Fruit fly (Drosophila melanogaster) whole organism, embryonic: ENCODE data around the gene Nckx30C.

ENCODE experiments used
- Aef1 ChIP-seq: fragments of 200-800 bp; sonication (Bioruptor generic); IDR thresholded peaks from 3 replicates; pipeline ENCODE4 v1.3.6; 2022; ENCODE audit warnings: missing biosample characterization, missing genetic modification characterization
- Bteb2 ChIP-seq: fragments of 200-800 bp; sonication (Bioruptor generic); optimal IDR thresholded peaks from 2 replicates; lab custom pipeline; 2016; ENCODE audit warnings: missing biosample characterization, missing genetic modification characterization
- CG10543 ChIP-seq: fragments of 200-800 bp; sonication (Bioruptor generic); optimal IDR thresholded peaks from 3 replicates; lab custom pipeline; 2017; ENCODE audit warnings: missing biosample characterization, mild to moderate bottlenecking, missing genetic modification characterization, moderate library complexity
- CG10654 ChIP-seq: fragments of 200-800 bp; sonication (Bioruptor generic); optimal IDR thresholded peaks from 2 replicates; lab custom pipeline; 2016; ENCODE audit warnings: missing biosample characterization, missing genetic modification characterization
- CG11696 ChIP-seq: fragments of 200-800 bp; sonication (Bioruptor generic); IDR thresholded peaks from 2 replicates; pipeline ENCODE4 v1.3.6; 2022; ENCODE audit warnings: missing biosample characterization, missing genetic modification characterization
- CG13287 ChIP-seq: fragments of 200-800 bp; sonication (Bioruptor generic); IDR thresholded peaks from 2 replicates; pipeline ENCODE4 v1.3.6; 2022; ENCODE audit warnings: missing biosample characterization, missing genetic modification characterization; ENCODE audit not compliant: partially characterized antibody
- CG13296 ChIP-seq: fragments of 200-800 bp; sonication (Bioruptor generic); optimal IDR thresholded peaks from 3 replicates; lab custom pipeline; 2018; ENCODE audit warnings: missing biosample characterization, mild to moderate bottlenecking, missing genetic modification characterization
- CG13894 ChIP-seq: fragments of 200-800 bp; sonication (Bioruptor generic); optimal IDR thresholded peaks from 3 replicates; lab custom pipeline; 2018; ENCODE audit warnings: missing biosample characterization, mild to moderate bottlenecking, missing genetic modification characterization, moderate library complexity
- CG17328 ChIP-seq: fragments of 200-800 bp; sonication (Bioruptor generic); IDR thresholded peaks from 2 replicates; pipeline ENCODE4 v1.3.6; 2022; ENCODE audit warnings: missing biosample characterization, missing genetic modification characterization
- CG2129 ChIP-seq: fragments of 200-800 bp; sonication (Bioruptor generic); IDR thresholded peaks from 2 replicates; pipeline ENCODE4 v1.3.6; 2022; ENCODE audit warnings: missing biosample characterization, missing genetic modification characterization; ENCODE audit not compliant: partially characterized antibody
- CG2889 ChIP-seq: fragments of 200-800 bp; sonication (Bioruptor generic); IDR thresholded peaks from 3 replicates; pipeline ENCODE4 v1.3.6; 2022; ENCODE audit warnings: missing biosample characterization, missing genetic modification characterization
- CG30431 ChIP-seq: fragments of 200-800 bp; sonication (Bioruptor generic); optimal IDR thresholded peaks from 2 replicates; lab custom pipeline; 2017; ENCODE audit warnings: missing biosample characterization, missing genetic modification characterization
- CG32772 ChIP-seq: fragments of 200-800 bp; sonication (Bioruptor generic); IDR thresholded peaks from 2 replicates; pipeline ENCODE4 v1.3.6; 2022; ENCODE audit warnings: missing biosample characterization, missing genetic modification characterization
- CG4404 ChIP-seq: fragments of 200-800 bp; sonication (Bioruptor generic); IDR thresholded peaks from 2 replicates; pipeline ENCODE4 v1.3.6; 2022; ENCODE audit warnings: missing biosample characterization, missing genetic modification characterization
- CG4424 ChIP-seq: fragments of 200-800 bp; sonication (Bioruptor generic); optimal IDR thresholded peaks from 3 replicates; lab custom pipeline; 2016; ENCODE audit warnings: missing biosample characterization, missing genetic modification characterization
- CG6654 ChIP-seq: fragments of 200-800 bp; sonication (Bioruptor generic); optimal IDR thresholded peaks from 2 replicates; lab custom pipeline; 2017; ENCODE audit warnings: missing biosample characterization, mild to moderate bottlenecking, missing genetic modification characterization
- CG7271 ChIP-seq: fragments of 200-800 bp; sonication (Bioruptor generic); optimal IDR thresholded peaks from 2 replicates; lab custom pipeline; 2018; ENCODE audit warnings: missing biosample characterization, mild to moderate bottlenecking, missing genetic modification characterization, moderate library complexity
- CG7987 ChIP-seq: fragments of 200-800 bp; sonication (Bioruptor generic); optimal IDR thresholded peaks from 2 replicates; lab custom pipeline; 2018; ENCODE audit warnings: missing biosample characterization, mild to moderate bottlenecking, missing genetic modification characterization, moderate library complexity
- CG8089 ChIP-seq: fragments of 200-800 bp; sonication (Bioruptor generic); optimal IDR thresholded peaks from 3 replicates; lab custom pipeline; 2016; ENCODE audit warnings: missing biosample characterization, missing genetic modification characterization
- CG8281 ChIP-seq: fragments of 200-800 bp; sonication (Bioruptor generic); optimal IDR thresholded peaks from 2 replicates; lab custom pipeline; 2018; ENCODE audit warnings: missing biosample characterization, mild to moderate bottlenecking, missing genetic modification characterization, moderate library complexity
- CG8478 ChIP-seq: fragments of >200 bp; optimal IDR thresholded peaks from 2 replicates; lab custom pipeline; 2018
- CG9215 ChIP-seq: fragments of 200-800 bp; sonication (Bioruptor generic); IDR thresholded peaks from 2 replicates; pipeline ENCODE4 v1.3.6; 2022; ENCODE audit warnings: missing biosample characterization, missing genetic modification characterization
- CTCF ChIP-seq: fragments of 200-800 bp; sonication (Bioruptor generic); optimal IDR thresholded peaks from 2 replicates; lab custom pipeline; 2017; ENCODE audit warnings: missing biosample characterization, mild to moderate bottlenecking, missing genetic modification characterization, moderate library complexity
- GATAe ChIP-seq: fragments of 200-800 bp; sonication (Bioruptor generic); conservative IDR thresholded peaks from 2 replicates; pipeline ENCODE4 v1.3.6; 2022; ENCODE audit warnings: missing biosample characterization, missing genetic modification characterization
- HLH54F ChIP-seq: fragments of 200-800 bp; sonication (Bioruptor generic); optimal IDR thresholded peaks from 3 replicates; lab custom pipeline; 2016; ENCODE audit warnings: missing biosample characterization, missing genetic modification characterization
- Hand ChIP-seq: fragments of 200-800 bp; sonication (Bioruptor generic); optimal IDR thresholded peaks from 2 replicates; lab custom pipeline; 2017; ENCODE audit warnings: mild to moderate bottlenecking, missing biosample characterization, missing genetic modification reagents, missing genetic modification characterization
- Hr78 ChIP-seq, 2 experiments: fragments of 200-800 bp in 1 of 2; fragments of >200 bp in 1 of 2; sonication (Bioruptor generic) in 1 of 2; optimal IDR thresholded peaks; 2 replicates each; lab custom pipeline; 2017 to 2019; ENCODE audit warnings: missing biosample characterization in 2 of 2, missing genetic modification characterization in 2 of 2, mild to moderate bottlenecking in 1 of 2, moderate library complexity in 1 of 2
- Kr ChIP-seq: fragments of 200-800 bp; sonication (Bioruptor generic); optimal IDR thresholded peaks from 2 replicates; lab custom pipeline; 2017; ENCODE audit warnings: missing biosample characterization, mild to moderate bottlenecking, missing genetic modification characterization
- Neu2 ChIP-seq: fragments of 200-800 bp; sonication (Bioruptor generic); optimal IDR thresholded peaks from 3 replicates; lab custom pipeline; 2016; ENCODE audit warnings: missing biosample characterization, missing genetic modification characterization, borderline replicate concordance
- NfI ChIP-seq: fragments of 200-800 bp; sonication (Bioruptor generic); optimal IDR thresholded peaks from 3 replicates; lab custom pipeline; 2018; ENCODE audit warnings: missing biosample characterization, mild to moderate bottlenecking, missing genetic modification characterization, moderate library complexity
- Oaz ChIP-seq: fragments of 200-800 bp; sonication (Bioruptor generic); IDR thresholded peaks from 2 replicates; pipeline ENCODE4 v1.3.6; 2022; ENCODE audit warnings: missing biosample characterization, missing genetic modification characterization
- Ptx1 ChIP-seq: fragments of 200-800 bp; sonication (Bioruptor generic); IDR thresholded peaks from 2 replicates; pipeline ENCODE4 v1.3.6; 2022; ENCODE audit warnings: missing biosample characterization, missing genetic modification characterization
- Xbp1 ChIP-seq: fragments of 200-800 bp; sonication (Bioruptor generic); optimal IDR thresholded peaks from 3 replicates; lab custom pipeline; 2016; ENCODE audit warnings: missing biosample characterization, mild to moderate bottlenecking, missing genetic modification characterization
- ato ChIP-seq: fragments of 200-800 bp; sonication (Bioruptor generic); IDR thresholded peaks from 2 replicates; pipeline ENCODE4 v1.3.6; 2022; ENCODE audit warnings: missing biosample characterization, missing genetic modification characterization; ENCODE audit not compliant: partially characterized antibody
- bowl ChIP-seq: fragments of 200-800 bp; sonication (Bioruptor generic); IDR thresholded peaks from 2 replicates; pipeline ENCODE4 v1.3.6; 2022; ENCODE audit warnings: missing biosample characterization, missing genetic modification characterization
- cg ChIP-seq: fragments of 200-800 bp; sonication (Bioruptor generic); optimal IDR thresholded peaks from 3 replicates; lab custom pipeline; 2019; ENCODE audit warnings: missing biosample characterization, mild to moderate bottlenecking, missing genetic modification characterization, moderate library complexity
- emc ChIP-seq: fragments of 200-800 bp; sonication (Bioruptor generic); optimal IDR thresholded peaks from 2 replicates; lab custom pipeline; 2016; ENCODE audit warnings: missing biosample characterization, missing genetic modification characterization
- fd3F ChIP-seq: fragments of 200-800 bp; sonication (Bioruptor generic); optimal IDR thresholded peaks from 2 replicates; lab custom pipeline; 2018; ENCODE audit warnings: missing biosample characterization, mild to moderate bottlenecking, missing genetic modification characterization, moderate library complexity
- her ChIP-seq: fragments of 200-800 bp; sonication (Bioruptor generic); optimal IDR thresholded peaks from 2 replicates; lab custom pipeline; 2016; ENCODE audit warnings: missing biosample characterization, missing genetic modification characterization
- inv ChIP-seq: fragments of 200-800 bp; sonication (Bioruptor generic); IDR thresholded peaks from 2 replicates; pipeline ENCODE4 v1.3.6; 2022; ENCODE audit warnings: missing biosample characterization, missing genetic modification characterization; ENCODE audit not compliant: partially characterized antibody
- ken ChIP-seq: fragments of 200-800 bp; sonication (Bioruptor generic); IDR thresholded peaks from 3 replicates; pipeline ENCODE4 v1.3.6; 2022; ENCODE audit warnings: missing biosample characterization, missing genetic modification characterization
- nau ChIP-seq: fragments of 200-800 bp; sonication (Bioruptor generic); optimal IDR thresholded peaks from 3 replicates; lab custom pipeline; 2017; ENCODE audit warnings: missing biosample characterization, mild to moderate bottlenecking, missing genetic modification characterization, missing genetic modification reagents
- odd ChIP-seq: fragments of 200-800 bp; sonication (Bioruptor generic); optimal IDR thresholded peaks from 2 replicates; lab custom pipeline; 2017; ENCODE audit warnings: missing biosample characterization, mild to moderate bottlenecking, missing genetic modification characterization
- rib ChIP-seq: fragments of 200-800 bp; sonication (Bioruptor generic); IDR thresholded peaks from 2 replicates; pipeline ENCODE4 v1.3.6; 2022; ENCODE audit warnings: missing biosample characterization, missing genetic modification characterization
- sna ChIP-seq: fragments of 200-800 bp; sonication (Bioruptor generic); IDR thresholded peaks from 2 replicates; pipeline ENCODE4 v1.3.6; 2022; ENCODE audit warnings: missing biosample characterization, missing genetic modification characterization; ENCODE audit not compliant: partially characterized antibody
- tna ChIP-seq: fragments of 200-800 bp; sonication (Bioruptor generic); IDR thresholded peaks from 2 replicates; pipeline ENCODE4 v1.3.6; 2022; ENCODE audit warnings: missing biosample characterization, missing genetic modification characterization; ENCODE audit not compliant: partially characterized antibody
- ttk ChIP-seq: fragments of 200-800 bp; sonication (Bioruptor generic); IDR thresholded peaks from 2 replicates; pipeline ENCODE4 v2.1.2; 2022; ENCODE audit warnings: missing biosample characterization, missing genetic modification characterization
- tx ChIP-seq: fragments of 200-800 bp; sonication (Bioruptor generic); optimal IDR thresholded peaks from 2 replicates; lab custom pipeline; 2016; ENCODE audit warnings: missing biosample characterization, missing genetic modification characterization
- wek ChIP-seq: fragments of 200-800 bp; sonication (Bioruptor generic); optimal IDR thresholded peaks from 3 replicates; lab custom pipeline; 2018; ENCODE audit warnings: missing biosample characterization, mild to moderate bottlenecking, missing genetic modification characterization, moderate library complexity
- zfh2 ChIP-seq: fragments of 200-800 bp; sonication (Bioruptor generic); optimal IDR thresholded peaks from 2 replicates; lab custom pipeline; 2016; ENCODE audit warnings: missing biosample characterization, missing genetic modification characterization

The Nckx30C gene

DNA sequence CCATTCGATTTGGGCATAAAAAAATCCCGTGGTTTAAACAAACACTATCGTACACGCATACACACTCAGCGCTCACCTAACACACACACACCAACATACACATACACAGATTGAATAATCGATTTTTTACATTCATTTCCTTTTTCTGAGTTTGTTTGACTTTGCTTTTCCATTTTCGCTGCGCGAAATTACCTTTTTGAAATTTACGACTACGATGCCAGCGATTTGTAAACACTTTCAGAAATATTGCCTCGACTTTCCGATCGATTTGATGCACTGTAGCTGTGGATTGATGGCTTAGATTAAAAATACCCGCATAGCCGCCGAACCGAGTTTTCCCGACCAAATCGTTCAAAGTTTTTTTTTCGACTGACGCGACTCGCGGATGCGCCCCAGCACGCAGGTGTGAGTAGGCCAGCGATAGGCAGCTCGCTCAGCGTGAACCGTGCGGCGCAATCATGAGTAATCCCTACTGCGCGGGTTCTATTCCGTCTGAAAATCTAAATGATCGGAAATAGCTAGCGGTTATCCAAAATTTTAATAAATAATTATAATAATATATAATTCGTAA, 47.3 kb downstream of the Nckx30C start, which contains the start of gene Pka-C1 (continued):
- TF ChIP-seq sna (no peak), tna (GFP tag; lab: Robert Waterston, UW) (peak; percentile 19; the same call in 1 of the 2 replicates), ttk (GFP tag; lab: Robert Waterston, UW) (no peak), CG13894 (tag; lab: Kevin White, UChicago) (no peak), NfI (GFP tag; lab: Kevin White, UChicago) (peak; percentile 38), zfh2 (GFP tag; lab: Kevin White, UChicago) (no peak), odd (GFP tag; lab: Kevin White, UChicago) (peak; percentile 35), nau (GFP tag; lab: Kevin White, UChicago) (no peak), CG7987 (no peak), Oaz (GFP tag; lab: Robert Waterston, UW) (0 out of 2 replicates have a peak, but pooled peaks have one; percentile 5), GATAe (GFP tag; lab: Robert Waterston, UW) (peak; percentile 15; the same call in 1 of the 2 replicates), rib (GFP tag; lab: Robert Waterston, UW) (no peak), Neu2 (GFP tag; lab: Kevin White, UChicago) (no peak), Ptx1 (GFP tag; lab: Robert Waterston, UW) (peak; percentile 38), CG9215 (GFP tag; lab: Robert Waterston, UW) (peak; percentile 41; the same call in 1 of the 2 replicates), inv (peak; percentile 18; the same call in 1 of the 2 replicates), CG32772 (GFP tag; lab: Robert Waterston, UW) (peak; percentile 90), HLH54F (GFP tag; lab: Kevin White, UChicago) (no peak), cg (GFP tag; lab: Kevin White, UChicago) (peak; percentile 98), emc (GFP tag; lab: Kevin White, UChicago) (no peak), CG10654 (GFP tag; lab: Kevin White, UChicago) (no peak), Xbp1 (no peak), CG8478 (lab: Kevin White, UChicago) (peak; percentile 93), ken (GFP tag; lab: Robert Waterston, UW) (no peak), CG4424 (GFP tag; lab: Kevin White, UChicago) (no peak), tx (GFP tag; lab: Kevin White, UChicago) (no peak), her (GFP tag; lab: Kevin White, UChicago) (peak; percentile 100), CTCF (GFP tag; lab: Kevin White, UChicago) (no peak), CG8089 (GFP tag; lab: Kevin White, UChicago) (no peak), Kr (GFP tag; lab: Kevin White, UChicago) (no peak), ato (GFP tag; lab: Robert Waterston, UW) (peak; percentile 45), wek (GFP tag; lab: Kevin White, UChicago) (no peak), CG10543 (peak; percentile 54), CG11696 (GFP tag; lab: Robert Waterston, UW) (no peak), CG2889 (GFP tag; lab: Robert Waterston, UW) (no peak), CG13287 (GFP tag; lab: Robert Waterston, UW) (peak; percentile 10; the same call in 1 of the 2 replicates), bowl (GFP tag; lab: Robert Waterston, UW) (no peak), CG13296 (GFP tag; lab: Kevin White, UChicago) (peak; percentile 70), Aef1 (GFP tag; lab: Robert Waterston, UW) (0 out of 3 replicates have a peak, but pooled peaks have one; percentile 22), CG2129 (GFP tag; lab: Robert Waterston, UW) (no peak), Bteb2 (GFP tag; lab: Kevin White, UChicago) (no peak), Hand (GFP tag; lab: Kevin White, UChicago) (no peak), CG30431 (GFP tag; lab: Kevin White, UChicago) (no peak), Hr78 (GFP tag; optimal IDR thresholded peaks at IDR 0.05; lab: Kevin White, UChicago) (no peak), CG8281 (no peak), CG4404 (GFP tag; lab: Robert Waterston, UW) (0 out of 2 replicates have a peak, but pooled peaks have one; percentile 16), CG7271 (tag; lab: Kevin White, UChicago) (no peak), fd3F (GFP tag; lab: Kevin White, UChicago) (no peak), CG17328 (GFP tag; lab: Robert Waterston, UW) (no peak), CG6654 (no peak)
